Fruit fly (Drosophila melanogaster) whole organism: ENCODE data around the gene CG44088.

Experiments
- CG8478 ChIP-seq: fragments of >200 bp; optimal IDR thresholded peaks from 2 replicates; lab custom pipeline; 2018; ENCODE audit warnings: inconsistent platforms
- Dll ChIP-seq: fragments of >200 bp; optimal IDR thresholded peaks from 2 replicates; lab custom pipeline; 2017
- EcR ChIP-seq, 2 experiments: fragments of >200 bp; optimal IDR thresholded peaks; 2 replicates each; lab custom pipeline; 2017; ENCODE audit warnings: missing biosample characterization in 2 of 2, missing genetic modification characterization in 2 of 2, missing genetic modification reagents in 2 of 2
- pan ChIP-seq: fragments of >200 bp; optimal IDR thresholded peaks from 2 replicates; lab custom pipeline; 2017
- psq ChIP-seq: fragments of >200 bp; optimal IDR thresholded peaks from 2 replicates; lab custom pipeline; 2017
- usp ChIP-seq: fragments of >200 bp; optimal IDR thresholded peaks from 2 replicates; lab custom pipeline; 2017; ENCODE audit warnings: missing biosample characterization, missing genetic modification characterization, mixed read lengths

DNA sequence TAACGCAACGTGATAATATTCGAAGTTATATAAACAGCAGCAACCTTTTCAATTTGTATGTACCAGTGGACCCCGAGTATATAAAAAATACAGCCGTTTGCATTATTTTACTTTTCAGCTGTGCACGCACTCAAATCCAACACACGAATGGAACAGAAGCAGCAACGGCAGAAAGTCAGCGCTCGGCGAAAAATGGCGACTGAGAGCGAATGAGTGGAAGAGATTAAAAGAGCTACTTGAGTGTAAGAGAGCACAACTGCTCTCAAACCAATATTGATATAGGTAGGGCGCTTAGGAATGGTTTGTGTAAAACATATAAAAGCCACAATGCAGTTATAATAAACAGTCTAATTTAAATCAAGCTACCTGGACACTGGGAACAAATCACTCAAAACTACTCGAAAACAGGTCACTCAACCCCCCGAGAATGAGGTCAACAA lies 31.5 kb upstream of the CG44088 start:
- TF ChIP-seq EcR (GFP tag; optimal IDR thresholded peaks at IDR 0.05; lab: Kevin White, UChicago) = peak; percentile 76 to 78
- TF ChIP-seq usp (GFP tag; lab: Kevin White, UChicago) = no peak
- no peak for TF ChIP-seq CG8478 (lab: Kevin White, UChicago)
- TF ChIP-seq pan (lab: Kevin White, UChicago) = no peak
- TF ChIP-seq psq (lab: Kevin White, UChicago) = no peak
- TF ChIP-seq Dll (lab: Kevin White, UChicago) = no peak
